Fruit fly (Drosophila melanogaster) whole organism, embryonic: ENCODE results near the gene tay.

Experiments
- B-H1 ChIP-seq: fragments of 200-800 bp; sonication (Bioruptor generic); IDR thresholded peaks from 3 replicates; pipeline ENCODE4 v1.3.6; 2022; ENCODE audit warnings: missing biosample characterization, missing genetic modification characterization
- BtbVII ChIP-seq: fragments of 200-800 bp; sonication (Bioruptor generic); optimal IDR thresholded peaks from 3 replicates; lab custom pipeline; 2017; ENCODE audit warnings: missing biosample characterization, mild to moderate bottlenecking, missing genetic modification characterization
- CG11560 ChIP-seq: fragments of 200-800 bp; sonication (Bioruptor generic); IDR thresholded peaks from 3 replicates; pipeline ENCODE4 v1.3.6; 2022; ENCODE audit warnings: missing biosample characterization, missing genetic modification characterization
- CG13296 ChIP-seq: fragments of 200-800 bp; sonication (Bioruptor generic); optimal IDR thresholded peaks from 3 replicates; lab custom pipeline; 2018; ENCODE audit warnings: missing biosample characterization, mild to moderate bottlenecking, missing genetic modification characterization
- CG13424 ChIP-seq: fragments of 200-800 bp; sonication (Bioruptor generic); optimal IDR thresholded peaks from 2 replicates; lab custom pipeline; 2019; ENCODE audit warnings: missing biosample characterization, mild to moderate bottlenecking, missing genetic modification characterization, moderate library complexity
- CG13624 ChIP-seq: fragments of 200-800 bp; sonication (Bioruptor generic); optimal IDR thresholded peaks from 2 replicates; lab custom pipeline; 2016; ENCODE audit warnings: missing biosample characterization, missing genetic modification characterization
- CG17612 ChIP-seq: fragments of 200-800 bp; sonication (Bioruptor generic); IDR thresholded peaks from 2 replicates; pipeline ENCODE4 v1.3.6; 2022; ENCODE audit warnings: missing biosample characterization, missing genetic modification characterization
- CG17829 ChIP-seq: fragments of 200-800 bp; optimal IDR thresholded peaks from 2 replicates; lab custom pipeline; 2019; ENCODE audit warnings: missing biosample characterization, mild to moderate bottlenecking, missing genetic modification characterization, moderate library complexity
- CG18619 ChIP-seq: fragments of 200-800 bp; sonication (Bioruptor generic); optimal IDR thresholded peaks from 3 replicates; lab custom pipeline; 2017; ENCODE audit warnings: missing biosample characterization, mild to moderate bottlenecking, missing genetic modification characterization
- CG2116 ChIP-seq: fragments of 200-800 bp; sonication (Bioruptor generic); optimal IDR thresholded peaks from 3 replicates; lab custom pipeline; 2018; ENCODE audit warnings: missing biosample characterization, mild to moderate bottlenecking, missing genetic modification characterization
- CG3163 ChIP-seq: fragments of 200-800 bp; sonication (Bioruptor generic); optimal IDR thresholded peaks from 3 replicates; lab custom pipeline; 2016; ENCODE audit warnings: missing biosample characterization, missing genetic modification characterization
- CG6854 ChIP-seq: fragments of 200-800 bp; sonication (Bioruptor generic); optimal IDR thresholded peaks from 3 replicates; lab custom pipeline; 2017; ENCODE audit warnings: missing biosample characterization, mild to moderate bottlenecking, missing genetic modification characterization
- CG8089 ChIP-seq: fragments of 200-800 bp; sonication (Bioruptor generic); optimal IDR thresholded peaks from 3 replicates; lab custom pipeline; 2016; ENCODE audit warnings: missing biosample characterization, missing genetic modification characterization
- CG9876 ChIP-seq: fragments of 200-800 bp; sonication (Bioruptor generic); optimal IDR thresholded peaks from 2 replicates; lab custom pipeline; 2016; ENCODE audit warnings: missing biosample characterization, missing genetic modification characterization
- CHES-1-like ChIP-seq: fragments of 200-800 bp; sonication (Bioruptor generic); optimal IDR thresholded peaks from 2 replicates; lab custom pipeline; 2016; ENCODE audit warnings: missing biosample characterization, missing genetic modification characterization
- CkIIα-i1 ChIP-seq: fragments of 200-800 bp; sonication (Bioruptor generic); IDR thresholded peaks from 2 replicates; pipeline ENCODE4 v1.3.6; 2022; ENCODE audit warnings: missing biosample characterization, missing genetic modification characterization
- Dad ChIP-seq: fragments of 200-800 bp; sonication (Bioruptor generic); optimal IDR thresholded peaks from 3 replicates; lab custom pipeline; 2016; ENCODE audit warnings: missing biosample characterization, missing genetic modification characterization
- Dfd ChIP-seq, 2 experiments: fragments of >200 bp; optimal IDR thresholded peaks; 2 replicates each; lab custom pipeline; 2017; ENCODE audit warnings: missing biosample characterization in 2 of 2, missing genetic modification characterization in 2 of 2
- Fer1 ChIP-seq: fragments of 200-800 bp; sonication (Bioruptor generic); optimal IDR thresholded peaks from 2 replicates; lab custom pipeline; 2017; ENCODE audit warnings: missing biosample characterization, mild to moderate bottlenecking, missing genetic modification characterization
- HHEX ChIP-seq: fragments of 200-800 bp; sonication (Bioruptor generic); optimal IDR thresholded peaks from 3 replicates; lab custom pipeline; 2017; ENCODE audit warnings: missing biosample characterization, mild to moderate bottlenecking, missing genetic modification characterization, missing genetic modification reagents
- HLH3B ChIP-seq: fragments of 200-800 bp; sonication (Bioruptor generic); IDR thresholded peaks from 2 replicates; pipeline ENCODE4 v1.3.6; 2022; ENCODE audit warnings: missing biosample characterization, missing genetic modification characterization
- Kr ChIP-seq: fragments of 200-800 bp; sonication (Bioruptor generic); optimal IDR thresholded peaks from 2 replicates; lab custom pipeline; 2017; ENCODE audit warnings: missing biosample characterization, mild to moderate bottlenecking, missing genetic modification characterization
- PHDP ChIP-seq: fragments of 200-800 bp; sonication (Bioruptor generic); optimal IDR thresholded peaks from 3 replicates; lab custom pipeline; 2018; ENCODE audit warnings: missing biosample characterization, mild to moderate bottlenecking, missing genetic modification characterization, moderate library complexity
- Ravus ChIP-seq: fragments of 200-800 bp; sonication (Bioruptor generic); IDR thresholded peaks from 2 replicates; pipeline ENCODE4 v1.3.6; 2022; ENCODE audit warnings: missing biosample characterization, missing genetic modification characterization
- Vsx1 ChIP-seq: fragments of 200-800 bp; sonication (Bioruptor generic); optimal IDR thresholded peaks from 2 replicates; lab custom pipeline; 2017; ENCODE audit warnings: missing biosample characterization, mild to moderate bottlenecking, missing genetic modification characterization, missing genetic modification reagents
- Xbp1 ChIP-seq: fragments of 200-800 bp; sonication (Bioruptor generic); optimal IDR thresholded peaks from 3 replicates; lab custom pipeline; 2016; ENCODE audit warnings: missing biosample characterization, mild to moderate bottlenecking, missing genetic modification characterization
- amos ChIP-seq: fragments of 200-800 bp; sonication (Bioruptor generic); IDR thresholded peaks from 2 replicates; pipeline ENCODE4 v1.3.6; 2022; ENCODE audit warnings: missing biosample characterization, missing genetic modification characterization; ENCODE audit not compliant: partially characterized antibody
- ash1 ChIP-seq: fragments of 200-800 bp; sonication (Bioruptor generic); optimal IDR thresholded peaks from 2 replicates; lab custom pipeline; 2018; ENCODE audit warnings: missing biosample characterization, mild to moderate bottlenecking, missing genetic modification characterization
- da ChIP-seq: fragments of 200-800 bp; sonication (Bioruptor generic); optimal IDR thresholded peaks from 2 replicates; lab custom pipeline; 2016; ENCODE audit warnings: missing biosample characterization, missing genetic modification characterization
- gce ChIP-seq: fragments of 200-800 bp; sonication (Bioruptor generic); IDR thresholded peaks from 3 replicates; pipeline ENCODE4 v1.3.6; 2022; ENCODE audit warnings: missing biosample characterization, missing genetic modification characterization
- insv ChIP-seq, 2 experiments: fragments of 200-800 bp; sonication (Bioruptor generic); optimal IDR thresholded peaks; 3 replicates each; lab custom pipeline; 2016 to 2018; ENCODE audit warnings: missing biosample characterization in 2 of 2, missing genetic modification characterization in 2 of 2
- kni ChIP-seq: fragments of 200-800 bp; sonication (Bioruptor generic); optimal IDR thresholded peaks from 3 replicates; lab custom pipeline; 2017; ENCODE audit warnings: mild to moderate bottlenecking, missing biosample characterization, missing genetic modification reagents, missing genetic modification characterization
- onecut ChIP-seq: fragments of 200-800 bp; sonication (Bioruptor generic); IDR thresholded peaks from 2 replicates; pipeline ENCODE4 v1.3.6; 2022; ENCODE audit warnings: missing biosample characterization, missing genetic modification characterization
- pfk ChIP-seq: fragments of 200-800 bp; sonication (Bioruptor generic); optimal IDR thresholded peaks from 2 replicates; lab custom pipeline; 2018; ENCODE audit warnings: missing biosample characterization, mild to moderate bottlenecking, missing genetic modification characterization, moderate library complexity
- pita ChIP-seq: fragments of 200-800 bp; sonication (Bioruptor generic); optimal IDR thresholded peaks from 2 replicates; lab custom pipeline; 2017; ENCODE audit warnings: missing biosample characterization, mild to moderate bottlenecking, missing genetic modification characterization
- prd ChIP-seq, 3 experiments: fragments of >200 bp in 2 of 3; fragments of 200-800 bp in 1 of 3; sonication (Bioruptor generic) in 1 of 3; optimal IDR thresholded peaks in 2 of 3; IDR thresholded peaks in 1 of 3; 2 replicates in 2 of 3; 3 replicates in 1 of 3; pipeline versions ENCODE4 v1.3.6 to Lab custom; 2017 to 2022; ENCODE audit warnings: missing biosample characterization in 1 of 3, missing genetic modification characterization in 1 of 3
- so ChIP-seq: fragments of 200-800 bp; sonication (Bioruptor generic); IDR thresholded peaks from 3 replicates; pipeline ENCODE4 v1.3.6; 2022; ENCODE audit warnings: missing biosample characterization, missing genetic modification characterization
- tio ChIP-seq: fragments of 200-800 bp; sonication (Bioruptor generic); optimal IDR thresholded peaks from 2 replicates; lab custom pipeline; 2017; ENCODE audit warnings: missing biosample characterization, missing genetic modification characterization, inconsistent platforms
- trh ChIP-seq: fragments of 200-800 bp; sonication (Bioruptor generic); optimal IDR thresholded peaks from 2 replicates; lab custom pipeline; 2016; ENCODE audit warnings: missing biosample characterization, missing genetic modification characterization

Gene tay

dm6 chrX:15870777-15871757 is 16.0 kb downstream of the tay start (continued):
- no peak for TF ChIP-seq prd (optimal IDR thresholded peaks at IDR 0.05; lab: Kevin White, UChicago)
- TF ChIP-seq prd (GFP tag; IDR thresholded peaks at IDR 0.05; lab: Robert Waterston, UW), result 0 out of 3 replicates have a peak, but pooled peaks have one; percentile 20
- TF ChIP-seq amos (GFP tag; lab: Robert Waterston, UW), result no peak
- peak; percentile 53 for TF ChIP-seq CG8089 (GFP tag; lab: Kevin White, UChicago)
- no peak for TF ChIP-seq tio (GFP tag; lab: Kevin White, UChicago)
- TF ChIP-seq Fer1, result peak; percentile 90
- TF ChIP-seq Kr (GFP tag; lab: Kevin White, UChicago), result no peak
- peak; percentile 82; the same call in 2 of the 3 replicates for TF ChIP-seq so
- TF ChIP-seq insv (GFP tag; optimal IDR thresholded peaks at IDR 0.05; lab: Kevin White, UChicago), result peak in 1 of 2 experiments; percentile 84
- TF ChIP-seq CG18619 (GFP tag; lab: Kevin White, UChicago), result peak; percentile 65
- 0 out of 2 replicates have a peak, but pooled peaks have one; percentile 10 for TF ChIP-seq CkIIα-i1 (GFP tag; lab: Robert Waterston, UW)
- TF ChIP-seq BtbVII (GFP tag; lab: Kevin White, UChicago), result peak; percentile 85
- TF ChIP-seq CG6854 (GFP tag; lab: Kevin White, UChicago), result peak; percentile 85
- no peak for TF ChIP-seq Dfd (GFP tag; optimal IDR thresholded peaks at IDR 0.05; lab: Kevin White, UChicago)
- TF ChIP-seq trh (GFP tag; lab: Kevin White, UChicago), result peak; percentile 25
- TF ChIP-seq Dad, result no peak
- peak; percentile 56 for TF ChIP-seq CG2116 (GFP tag; lab: Kevin White, UChicago)
- TF ChIP-seq CG17829, result no peak
- no peak for TF ChIP-seq CG17612 (GFP tag; lab: Robert Waterston, UW)
- TF ChIP-seq CHES-1-like (GFP tag; lab: Kevin White, UChicago), result peak; percentile 43
- TF ChIP-seq pita (GFP tag; lab: Kevin White, UChicago), result no peak
- TF ChIP-seq CG11560 (tag; lab: Robert Waterston, UW), result no peak
- TF ChIP-seq Vsx1 (GFP tag; lab: Kevin White, UChicago), result no peak
- peak; percentile 47 for TF ChIP-seq CG13624 (GFP tag; lab: Kevin White, UChicago)
- TF ChIP-seq HHEX (GFP tag; lab: Kevin White, UChicago), result peak; percentile 85
- TF ChIP-seq CG13424, result peak; percentile 55
- TF ChIP-seq pfk, result peak; percentile 82
- peak; percentile 53 for TF ChIP-seq onecut (GFP tag; lab: Robert Waterston, UW)
- TF ChIP-seq ash1 (GFP tag; lab: Kevin White, UChicago), result peak; percentile 60
- TF ChIP-seq CG13296, result peak; percentile 94
- peak; percentile 69 for TF ChIP-seq PHDP
- no peak for TF ChIP-seq kni (GFP tag; lab: Kevin White, UChicago)
- TF ChIP-seq Ravus (GFP tag; lab: Robert Waterston, UW), result no peak
- peak; percentile 47; the same call in 1 of the 2 replicates for TF ChIP-seq HLH3B
- peak; percentile 11 for TF ChIP-seq Xbp1 (GFP tag; lab: Kevin White, UChicago)
- TF ChIP-seq da (GFP tag; lab: Kevin White, UChicago), result no peak
- peak; percentile 25; the same call in 1 of the 3 replicates for TF ChIP-seq gce (GFP tag; lab: Robert Waterston, UW)
- TF ChIP-seq B-H1 (GFP tag; lab: Robert Waterston, UW), result peak; percentile 14; the same call in 1 of the 3 replicates
- no peak for TF ChIP-seq CG9876
- peak; percentile 57 for TF ChIP-seq CG3163 (GFP tag; lab: Kevin White, UChicago)
- TF ChIP-seq, all 482 proteins: peak for 170
